Worm (Caenorhabditis elegans): ENCODE results near the gene C16C8.7.

- TF ChIP-seq zip-5 (tag; optimal IDR thresholded peaks at IDR 0.05) (no peak), ceh-19 (GFP tag; optimal IDR thresholded peaks at IDR 0.05) (no peak)
Observed at ce11 chrII:3444280-3444679, 15.7 kb downstream of the C16C8.7 start, which contains the start of gene C16C8.4.

All from whole organism, late embryonic.